Fruit fly (Drosophila melanogaster): Measurements from ENCODE around the gene RagA-B.

The RagA-B gene

DNA sequence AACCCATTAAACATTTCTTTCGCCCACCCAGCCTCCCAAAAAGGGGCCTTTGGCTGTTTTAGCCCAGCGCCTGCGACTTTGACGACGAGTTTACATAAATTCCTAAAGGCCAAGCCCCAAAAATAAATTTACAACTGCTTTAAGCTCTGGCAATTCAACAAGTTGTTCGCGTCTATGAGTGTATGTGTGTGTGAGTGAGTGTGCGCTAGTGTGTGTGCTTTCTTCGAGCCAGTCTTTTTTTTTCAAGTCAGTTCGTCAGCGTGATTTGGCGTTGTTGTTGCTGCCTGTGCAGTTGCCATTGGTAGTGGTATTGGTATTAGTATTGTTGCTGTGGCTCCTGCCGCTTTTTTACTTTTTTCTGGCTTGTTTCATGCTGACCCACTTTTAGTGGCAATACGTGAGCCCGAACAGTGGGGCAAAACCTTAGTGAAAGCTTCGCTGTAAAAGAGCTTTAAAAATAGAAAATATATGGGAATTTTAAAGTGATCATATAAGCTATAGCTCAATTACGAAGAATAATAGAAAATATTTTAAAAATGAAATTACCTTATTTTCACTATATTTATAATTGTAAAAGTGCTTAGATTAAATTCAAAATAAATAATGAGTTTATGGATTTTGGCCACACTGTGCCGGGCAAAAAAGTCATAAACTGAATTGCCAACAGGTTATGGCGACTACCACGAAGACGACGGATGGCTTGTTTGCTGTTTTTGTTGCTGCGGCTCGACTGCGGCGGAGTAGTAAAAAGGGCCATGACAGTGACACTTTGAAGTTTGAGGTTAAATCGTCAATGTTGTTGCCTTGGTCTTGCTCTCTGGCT lies 38.4 kb downstream of the RagA-B start (continued):
- no peak for TF ChIP-seq BEAF-32 (GFP tag; optimal IDR thresholded peaks at IDR 0.05)
- peak; percentile 70 for TF ChIP-seq fd3F (GFP tag; optimal IDR thresholded peaks at IDR 0.05)
- no peak for TF ChIP-seq Hr39 (optimal IDR thresholded peaks at IDR 0.05)
- TF ChIP-seq ATbp (GFP tag; optimal IDR thresholded peaks at IDR 0.05) = peak; percentile 91
- TF ChIP-seq CTCF (GFP tag; optimal IDR thresholded peaks at IDR 0.05) = peak; percentile 17
- peak; percentile 83 for TF ChIP-seq seq (GFP tag; IDR thresholded peaks at IDR 0.05)
- TF ChIP-seq Gsc (GFP tag; IDR thresholded peaks at IDR 0.05) = no peak
- TF ChIP-seq ems (GFP tag; optimal IDR thresholded peaks at IDR 0.05) = peak; percentile 33
- TF ChIP-seq yki (optimal IDR thresholded peaks at IDR 0.05) = no peak
- peak; percentile 60 for TF ChIP-seq oc (tag; optimal IDR thresholded peaks at IDR 0.05)
- peak; percentile 86 for TF ChIP-seq CG6254 (GFP tag; optimal IDR thresholded peaks at IDR 0.05)
- peak; percentile 41 for TF ChIP-seq vfl (GFP tag; optimal IDR thresholded peaks at IDR 0.05)
- TF ChIP-seq cad (GFP tag; optimal IDR thresholded peaks at IDR 0.05) = no peak
- TF ChIP-seq CG6813 (GFP tag; optimal IDR thresholded peaks at IDR 0.05) = peak; percentile 70
- TF ChIP-seq HLH54F (GFP tag; optimal IDR thresholded peaks at IDR 0.05) = no peak
- TF ChIP-seq Fer1 (GFP tag; optimal IDR thresholded peaks at IDR 0.05) = peak; percentile 81
- TF ChIP-seq dm (GFP tag; optimal IDR thresholded peaks at IDR 0.05) = no peak
- no peak for TF ChIP-seq shn (GFP tag; optimal IDR thresholded peaks at IDR 0.05)
- peak; percentile 78 for TF ChIP-seq Rfx (GFP tag; IDR thresholded peaks at IDR 0.05)
- TF ChIP-seq so (GFP tag; IDR thresholded peaks at IDR 0.05) = peak; percentile 90
- TF ChIP-seq zen (tag; optimal IDR thresholded peaks at IDR 0.05) = peak; percentile 46
- TF ChIP-seq nerfin-2 (GFP tag; IDR thresholded peaks at IDR 0.05; ENCODE audit: partially characterized antibody) = no peak
- peak; percentile 84 for TF ChIP-seq fd96Cb (tag; optimal IDR thresholded peaks at IDR 0.05)
- TF ChIP-seq slbo (GFP tag; IDR thresholded peaks at IDR 0.05) = peak; percentile 63
- no peak for TF ChIP-seq Dip2 (GFP tag; IDR thresholded peaks at IDR 0.05)
- peak; percentile 76 for TF ChIP-seq Fer3 (tag; optimal IDR thresholded peaks at IDR 0.05)
- TF ChIP-seq usp (GFP tag; optimal IDR thresholded peaks at IDR 0.05) = no peak
- no peak for TF ChIP-seq Taf1 (GFP tag; IDR thresholded peaks at IDR 0.05)
- TF ChIP-seq HLH3B (GFP tag; IDR thresholded peaks at IDR 0.05) = peak; percentile 88
- peak in 1 of 2 experiments; percentile 39 for TF ChIP-seq chif (GFP tag; optimal IDR thresholded peaks at IDR 0.05)
- peak; percentile 9 for TF ChIP-seq CG16863 (GFP tag; optimal IDR thresholded peaks at IDR 0.05)
- TF ChIP-seq maf-S (GFP tag; optimal IDR thresholded peaks at IDR 0.05) = no peak
- TF ChIP-seq gsb (GFP tag; IDR thresholded peaks at IDR 0.05) = peak; percentile 41
- peak; percentile 51 for TF ChIP-seq CG4854 (GFP tag; optimal IDR thresholded peaks at IDR 0.05)
- TF ChIP-seq CG4820 (GFP tag; optimal IDR thresholded peaks at IDR 0.05) = peak; percentile 67
- no peak for TF ChIP-seq NC2α (GFP tag; optimal IDR thresholded peaks at IDR 0.05)
- no peak for TF ChIP-seq tna (GFP tag; IDR thresholded peaks at IDR 0.05; ENCODE audit: partially characterized antibody)
- peak; percentile 82 for TF ChIP-seq B-H1 (GFP tag; IDR thresholded peaks at IDR 0.05)
- TF ChIP-seq CG30431 (GFP tag; optimal IDR thresholded peaks at IDR 0.05) = peak; percentile 63
- peak; percentile 92 for TF ChIP-seq Sox102F (GFP tag; optimal IDR thresholded peaks at IDR 0.05)
- peak; percentile 40 for TF ChIP-seq Ravus (GFP tag; IDR thresholded peaks at IDR 0.05)
- peak; percentile 37 for TF ChIP-seq CG2116 (GFP tag; optimal IDR thresholded peaks at IDR 0.05)
- TF ChIP-seq CG15073 (GFP tag; optimal IDR thresholded peaks at IDR 0.05) = no peak
- TF ChIP-seq Dp (GFP tag; optimal IDR thresholded peaks at IDR 0.05) = no peak
- TF ChIP-seq tll (GFP tag; optimal IDR thresholded peaks at IDR 0.05) = no peak
- TF ChIP-seq Hr3 (GFP tag; optimal IDR thresholded peaks at IDR 0.05) = peak; percentile 83
- peak; percentile 83 for TF ChIP-seq CG4328 (GFP tag; optimal IDR thresholded peaks at IDR 0.05)
- TF ChIP-seq CG10321 (GFP tag; IDR thresholded peaks at IDR 0.05) = peak; percentile 60; the same call in 1 of the 2 replicates
- no peak for TF ChIP-seq CG11085 (GFP tag; IDR thresholded peaks at IDR 0.05)
- peak; percentile 91 for TF ChIP-seq CG8388 (GFP tag; optimal IDR thresholded peaks at IDR 0.05)
- peak; percentile 69 for TF ChIP-seq tio (GFP tag; optimal IDR thresholded peaks at IDR 0.05)
